Fruit fly (Drosophila melanogaster) whole organism, embryonic: Measurements from ENCODE around the gene CG3198.

ENCODE experiments used
- Bgb ChIP-seq: fragments of 200-800 bp; sonication (Bioruptor generic); IDR thresholded peaks from 2 replicates; pipeline ENCODE4 v1.3.6; 2022; ENCODE audit warnings: missing biosample characterization, missing genetic modification characterization; ENCODE audit not compliant: partially characterized antibody
- CG10267 ChIP-seq: fragments of 200-800 bp; sonication (Bioruptor generic); optimal IDR thresholded peaks from 2 replicates; lab custom pipeline; 2018; ENCODE audit warnings: missing biosample characterization, mild to moderate bottlenecking, missing genetic modification characterization, moderate library complexity
- CG10565 ChIP-seq: fragments of 200-800 bp; sonication (Bioruptor generic); optimal IDR thresholded peaks from 3 replicates; lab custom pipeline; 2016; ENCODE audit warnings: missing biosample characterization, mild to moderate bottlenecking, missing genetic modification characterization
- CG12391 ChIP-seq: fragments of 200-800 bp; sonication (Bioruptor generic); optimal IDR thresholded peaks from 3 replicates; lab custom pipeline; 2018; ENCODE audit warnings: missing biosample characterization, mild to moderate bottlenecking, missing genetic modification characterization, moderate library complexity
- CG12659 ChIP-seq: fragments of 200-800 bp; sonication (Bioruptor generic); optimal IDR thresholded peaks from 3 replicates; lab custom pipeline; 2017; ENCODE audit warnings: mild to moderate bottlenecking, missing biosample characterization, missing genetic modification reagents, missing genetic modification characterization
- CG13624 ChIP-seq: fragments of 200-800 bp; sonication (Bioruptor generic); optimal IDR thresholded peaks from 2 replicates; lab custom pipeline; 2016; ENCODE audit warnings: missing biosample characterization, missing genetic modification characterization
- CG14710 ChIP-seq: fragments of 200-800 bp; sonication (Bioruptor generic); optimal IDR thresholded peaks from 3 replicates; lab custom pipeline; 2019; ENCODE audit warnings: missing biosample characterization, mild to moderate bottlenecking, missing genetic modification characterization, moderate library complexity
- CG15601 ChIP-seq: fragments of 200-800 bp; sonication (Bioruptor generic); optimal IDR thresholded peaks from 3 replicates; lab custom pipeline; 2019; ENCODE audit warnings: missing biosample characterization, mild to moderate bottlenecking, missing genetic modification characterization, moderate library complexity
- CG1603 ChIP-seq: fragments of 200-800 bp; sonication (Bioruptor generic); optimal IDR thresholded peaks from 2 replicates; lab custom pipeline; 2019; ENCODE audit warnings: missing biosample characterization, mild to moderate bottlenecking, missing genetic modification characterization, moderate library complexity
- CG17361 ChIP-seq: fragments of 200-800 bp; sonication (Bioruptor generic); IDR thresholded peaks from 3 replicates; pipeline ENCODE4 v1.3.6; 2022; ENCODE audit warnings: missing biosample characterization, missing genetic modification characterization
- CG2116 ChIP-seq: fragments of 200-800 bp; sonication (Bioruptor generic); optimal IDR thresholded peaks from 3 replicates; lab custom pipeline; 2018; ENCODE audit warnings: missing biosample characterization, mild to moderate bottlenecking, missing genetic modification characterization
- CG30020 ChIP-seq: fragments of 200-800 bp; optimal IDR thresholded peaks from 2 replicates; lab custom pipeline; 2019; ENCODE audit warnings: missing biosample characterization, mild to moderate bottlenecking, missing genetic modification characterization, moderate library complexity
- CG31441 ChIP-seq: fragments of 200-800 bp; sonication (Bioruptor generic); IDR thresholded peaks from 2 replicates; pipeline ENCODE4 v1.3.6; 2022; ENCODE audit warnings: missing biosample characterization, missing genetic modification characterization
- CG6854 ChIP-seq: fragments of 200-800 bp; sonication (Bioruptor generic); optimal IDR thresholded peaks from 3 replicates; lab custom pipeline; 2017; ENCODE audit warnings: missing biosample characterization, mild to moderate bottlenecking, missing genetic modification characterization
- CG7987 ChIP-seq: fragments of 200-800 bp; sonication (Bioruptor generic); optimal IDR thresholded peaks from 2 replicates; lab custom pipeline; 2018; ENCODE audit warnings: missing biosample characterization, mild to moderate bottlenecking, missing genetic modification characterization, moderate library complexity
- CG8478 ChIP-seq: fragments of >200 bp; optimal IDR thresholded peaks from 2 replicates; lab custom pipeline; 2018
- CG9797 ChIP-seq: fragments of 200-800 bp; sonication (Bioruptor generic); optimal IDR thresholded peaks from 3 replicates; lab custom pipeline; 2018; ENCODE audit warnings: missing biosample characterization, mild to moderate bottlenecking, missing genetic modification characterization
- Dref ChIP-seq: fragments of 200-800 bp; sonication (Bioruptor generic); IDR thresholded peaks from 2 replicates; pipeline ENCODE4 v1.3.6; 2022; ENCODE audit warnings: missing biosample characterization, missing genetic modification characterization
- Drgx ChIP-seq: fragments of 200-800 bp; sonication (Bioruptor generic); IDR thresholded peaks from 2 replicates; pipeline ENCODE4 v1.3.6; 2022; ENCODE audit warnings: missing biosample characterization, missing genetic modification characterization
- Fer3 ChIP-seq: fragments of 200-800 bp; sonication (Bioruptor generic); optimal IDR thresholded peaks from 2 replicates; lab custom pipeline; 2018; ENCODE audit warnings: missing biosample characterization, mild to moderate bottlenecking, missing genetic modification characterization, moderate library complexity
- Hr51 ChIP-seq, 2 experiments: fragments of 200-800 bp; sonication (Bioruptor generic); optimal IDR thresholded peaks; 2 replicates in 1 of 2; 3 replicates in 1 of 2; lab custom pipeline; 2016 to 2018; ENCODE audit warnings: missing biosample characterization in 2 of 2, missing genetic modification characterization in 2 of 2, mild to moderate bottlenecking in 1 of 2, moderate library complexity in 1 of 2
- Jarid2 ChIP-seq: fragments of 200-800 bp; sonication (Bioruptor generic); optimal IDR thresholded peaks from 3 replicates; lab custom pipeline; 2017; ENCODE audit warnings: mild to moderate bottlenecking, missing biosample characterization, missing genetic modification reagents, missing genetic modification characterization
- MBD-R2 ChIP-seq: fragments of 200-800 bp; sonication (Bioruptor generic); IDR thresholded peaks from 2 replicates; pipeline ENCODE4 v1.3.6; 2022; ENCODE audit warnings: missing biosample characterization, missing genetic modification characterization
- Med ChIP-seq: fragments of 200-800 bp; sonication (Bioruptor generic); peaks from one replicate; lab custom pipeline; 2016; ENCODE audit warnings: missing biosample characterization, missing genetic modification characterization, mild to moderate bottlenecking, inconsistent platforms, moderate library complexity
- NFAT ChIP-seq: fragments of 200-800 bp; sonication (Bioruptor generic); IDR thresholded peaks from 2 replicates; pipeline ENCODE4 v1.3.6; 2022; ENCODE audit warnings: missing biosample characterization, missing genetic modification characterization
- Ptx1 ChIP-seq: fragments of 200-800 bp; sonication (Bioruptor generic); IDR thresholded peaks from 2 replicates; pipeline ENCODE4 v1.3.6; 2022; ENCODE audit warnings: missing biosample characterization, missing genetic modification characterization
- Scr ChIP-seq: fragments of 200-800 bp; sonication (Bioruptor generic); IDR thresholded peaks from 2 replicates; pipeline ENCODE4 v1.3.6; 2022; ENCODE audit warnings: missing biosample characterization, missing genetic modification characterization; ENCODE audit not compliant: partially characterized antibody
- Sin3A ChIP-seq: fragments of >200 bp; optimal IDR thresholded peaks from 2 replicates; lab custom pipeline; 2018
- Spps ChIP-seq: fragments of 200-800 bp; sonication (Bioruptor generic); optimal IDR thresholded peaks from 2 replicates; lab custom pipeline; 2018; ENCODE audit warnings: missing biosample characterization, mild to moderate bottlenecking, missing genetic modification characterization
- Xrp1 ChIP-seq: fragments of 200-800 bp; sonication (Bioruptor generic); IDR thresholded peaks from 2 replicates; pipeline ENCODE4 v1.3.6; 2022; ENCODE audit warnings: missing biosample characterization, missing genetic modification characterization
- YL-1 ChIP-seq: fragments of 200-800 bp; sonication (Bioruptor generic); optimal IDR thresholded peaks from 3 replicates; lab custom pipeline; 2017; ENCODE audit warnings: missing biosample characterization, mild to moderate bottlenecking, missing genetic modification characterization
- abd-A ChIP-seq: fragments of 200-800 bp; sonication (Bioruptor generic); optimal IDR thresholded peaks from 3 replicates; lab custom pipeline; 2019; ENCODE audit warnings: missing biosample characterization, mild to moderate bottlenecking, missing genetic modification characterization, moderate library complexity
- bab2 ChIP-seq: fragments of 200-800 bp; sonication (Bioruptor generic); optimal IDR thresholded peaks from 2 replicates; lab custom pipeline; 2016; ENCODE audit warnings: missing biosample characterization, missing genetic modification characterization
- exex ChIP-seq: fragments of 200-800 bp; sonication (Bioruptor generic); optimal IDR thresholded peaks from 4 replicates; lab custom pipeline; 2018; ENCODE audit warnings: missing biosample characterization, mild to moderate bottlenecking, missing genetic modification characterization, moderate library complexity
- gem ChIP-seq: fragments of 200-800 bp; sonication (Bioruptor generic); optimal IDR thresholded peaks from 2 replicates; lab custom pipeline; 2019; ENCODE audit warnings: missing biosample characterization, mild to moderate bottlenecking, missing genetic modification characterization, moderate library complexity
- gfzf ChIP-seq: fragments of 200-800 bp; sonication (Bioruptor generic); optimal IDR thresholded peaks from 2 replicates; lab custom pipeline; 2016; ENCODE audit warnings: missing biosample characterization, mild to moderate bottlenecking, missing genetic modification characterization, moderate library complexity
- ind ChIP-seq: fragments of 200-800 bp; sonication (Bioruptor generic); optimal IDR thresholded peaks from 3 replicates; lab custom pipeline; 2016; ENCODE audit warnings: missing biosample characterization, missing genetic modification characterization
- lab ChIP-seq: fragments of 200-800 bp; sonication (Bioruptor generic); optimal IDR thresholded peaks from 3 replicates; lab custom pipeline; 2017; ENCODE audit warnings: missing biosample characterization, missing genetic modification characterization, mild to moderate bottlenecking, moderate library complexity, missing genetic modification reagents
- mirr ChIP-seq: fragments of 200-800 bp; sonication (Bioruptor generic); optimal IDR thresholded peaks from 3 replicates; lab custom pipeline; 2018; ENCODE audit warnings: missing biosample characterization, mild to moderate bottlenecking, missing genetic modification characterization
- pb ChIP-seq: fragments of 200-800 bp; sonication (Bioruptor generic); optimal IDR thresholded peaks from 3 replicates; lab custom pipeline; 2016; ENCODE audit warnings: missing biosample characterization, missing genetic modification characterization
- pzg ChIP-seq: fragments of 200-800 bp; sonication (Bioruptor generic); optimal IDR thresholded peaks from 3 replicates; lab custom pipeline; 2018; ENCODE audit warnings: missing biosample characterization, mild to moderate bottlenecking, missing genetic modification characterization, moderate library complexity
- sens ChIP-seq: fragments of 200-800 bp; sonication (Bioruptor generic); peaks from one replicate; lab custom pipeline; 2016; ENCODE audit warnings: missing biosample characterization, missing genetic modification characterization
- stwl ChIP-seq: fragments of 200-800 bp; sonication (Bioruptor generic); optimal IDR thresholded peaks from 3 replicates; lab custom pipeline; 2018; ENCODE audit warnings: missing biosample characterization, mild to moderate bottlenecking, missing genetic modification characterization, moderate library complexity
- tin ChIP-seq: fragments of 200-800 bp; sonication (Bioruptor generic); optimal IDR thresholded peaks from 3 replicates; lab custom pipeline; 2016; ENCODE audit warnings: missing biosample characterization, missing genetic modification characterization
- trem ChIP-seq: fragments of 200-800 bp; optimal IDR thresholded peaks from 3 replicates; lab custom pipeline; 2019; ENCODE audit warnings: missing biosample characterization, mild to moderate bottlenecking, missing genetic modification characterization, moderate library complexity
- ttk ChIP-seq: fragments of 200-800 bp; sonication (Bioruptor generic); IDR thresholded peaks from 2 replicates; pipeline ENCODE4 v2.1.2; 2022; ENCODE audit warnings: missing biosample characterization, missing genetic modification characterization
- twi ChIP-seq: fragments of 200-800 bp; optimal IDR thresholded peaks from 2 replicates; lab custom pipeline; 2019; ENCODE audit warnings: missing biosample characterization, mild to moderate bottlenecking, missing genetic modification characterization, moderate library complexity
- unc-4 ChIP-seq: fragments of 200-800 bp; sonication (Bioruptor generic); IDR thresholded peaks from 2 replicates; pipeline ENCODE4 v1.3.6; 2022; ENCODE audit warnings: missing biosample characterization, missing genetic modification characterization; ENCODE audit not compliant: partially characterized antibody
- zen ChIP-seq: fragments of 200-800 bp; sonication (Bioruptor generic); optimal IDR thresholded peaks from 3 replicates; lab custom pipeline; 2018; ENCODE audit warnings: missing biosample characterization, mild to moderate bottlenecking, missing genetic modification characterization, moderate library complexity
- zf30C ChIP-seq: fragments of 200-800 bp; sonication (Bioruptor generic); optimal IDR thresholded peaks from 3 replicates; lab custom pipeline; 2018; ENCODE audit warnings: missing biosample characterization, mild to moderate bottlenecking, missing genetic modification characterization

The CG3198 gene

DNA sequence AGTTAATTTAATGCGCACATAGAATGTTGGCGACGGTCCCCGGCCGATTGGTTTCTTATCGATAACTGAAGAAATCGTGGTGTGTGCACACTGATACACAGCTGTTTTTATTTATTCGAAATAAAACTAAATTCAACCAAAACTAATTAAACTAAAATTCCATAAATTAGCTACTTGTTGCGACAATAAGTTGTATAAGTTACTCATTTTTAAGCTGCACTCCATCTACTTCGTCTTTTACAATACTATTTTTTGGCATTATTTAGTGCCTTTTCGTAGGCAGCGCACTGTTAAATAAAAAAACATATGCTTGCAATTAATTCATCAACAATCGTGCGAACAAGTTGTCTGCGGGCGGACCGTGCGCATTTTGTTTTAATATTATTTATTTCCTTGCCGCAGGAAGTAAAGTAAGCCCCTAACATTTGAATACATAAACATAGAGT, 12.4 kb downstream of the CG3198 start, which contains the start of the genes CG3224 and Ctr1A:
TSS of gene CG3224 (minus strand) at position 71 of the 446 bp plus-strand sequence.
TSS of gene Ctr1A (plus strand) at position 256 of the 446 bp plus-strand sequence.
- TF ChIP-seq CG10565 (GFP tag; lab: Kevin White, UChicago), result no peak
- TF ChIP-seq zen (tag; lab: Kevin White, UChicago), result peak; percentile 22
- peak; percentile 20 for TF ChIP-seq Sin3A (lab: Kevin White, UChicago)
- peak; percentile 19 for TF ChIP-seq CG15601 (tag; lab: Kevin White, UChicago)
- peak; percentile 5 for TF ChIP-seq gem (tag; lab: Kevin White, UChicago)
- TF ChIP-seq abd-A (tag; lab: Kevin White, UChicago), result peak; percentile 62
- TF ChIP-seq Scr, result peak; percentile 45
- peak; percentile 31 for TF ChIP-seq CG1603 (tag; lab: Kevin White, UChicago)
- TF ChIP-seq CG30020 (tag; lab: Kevin White, UChicago), result peak; percentile 18
- TF ChIP-seq Med (GFP tag; lab: Kevin White, UChicago), result peak; percentile 74
- TF ChIP-seq Fer3 (tag; lab: Kevin White, UChicago), result no peak
- TF ChIP-seq bab2 (GFP tag; lab: Kevin White, UChicago), result no peak
- TF ChIP-seq Jarid2 (GFP tag; lab: Kevin White, UChicago), result peak; percentile 13
- TF ChIP-seq twi, result peak; percentile 72
- TF ChIP-seq MBD-R2 (GFP tag; lab: Robert Waterston, UW), result peak; percentile 33; the same call in 1 of the 2 replicates
- peak; percentile 50 for TF ChIP-seq CG12659
- TF ChIP-seq gfzf, result peak; percentile 80
- TF ChIP-seq CG31441 (GFP tag; lab: Robert Waterston, UW), result 0 out of 2 replicates have a peak, but pooled peaks have one; percentile 16
- TF ChIP-seq pzg, result peak; percentile 59
- TF ChIP-seq NFAT, result no peak
- TF ChIP-seq CG7987, result no peak
- TF ChIP-seq exex (tag; lab: Kevin White, UChicago), result peak; percentile 24
- no peak for TF ChIP-seq ind
- TF ChIP-seq lab (GFP tag; lab: Kevin White, UChicago), result peak; percentile 13
- peak; percentile 54; the same call in 1 of the 2 replicates for TF ChIP-seq unc-4 (GFP tag; lab: Robert Waterston, UW)
- peak; percentile 55 for TF ChIP-seq CG2116 (GFP tag; lab: Kevin White, UChicago)
- TF ChIP-seq CG17361, result peak; percentile 21; the same call in 1 of the 3 replicates
- no peak for TF ChIP-seq pb (GFP tag; lab: Kevin White, UChicago)
- no peak for TF ChIP-seq tin (GFP tag; lab: Kevin White, UChicago)
- TF ChIP-seq mirr (GFP tag; lab: Kevin White, UChicago), result peak; percentile 12
- TF ChIP-seq CG6854 (GFP tag; lab: Kevin White, UChicago), result no peak
- no peak for TF ChIP-seq Xrp1 (GFP tag; lab: Robert Waterston, UW)
- peak; percentile 51 for TF ChIP-seq CG13624 (GFP tag; lab: Kevin White, UChicago)
- peak; percentile 33; the same call in 1 of the 2 replicates for TF ChIP-seq Bgb (GFP tag; lab: Robert Waterston, UW)
- peak; percentile 100 for TF ChIP-seq CG14710 (tag; lab: Kevin White, UChicago)
- no peak for TF ChIP-seq Drgx
- no peak for TF ChIP-seq Ptx1 (GFP tag; lab: Robert Waterston, UW)
- peak; percentile 23 for TF ChIP-seq zf30C
- TF ChIP-seq CG9797, result peak; percentile 69
- TF ChIP-seq ttk, result no peak
- peak in 1 of 2 experiments; percentile 17 for TF ChIP-seq Hr51 (GFP tag; optimal IDR thresholded peaks at IDR 0.05; lab: Kevin White, UChicago)
- peak; percentile 32 for TF ChIP-seq sens (GFP tag; lab: Kevin White, UChicago)
- TF ChIP-seq stwl, result peak; percentile 51
- peak; percentile 18 for TF ChIP-seq CG12391 (tag; lab: Kevin White, UChicago)
- TF ChIP-seq CG8478 (lab: Kevin White, UChicago), result no peak
- TF ChIP-seq Dref, result peak; percentile 69
- TF ChIP-seq CG10267, result peak; percentile 69
- TF ChIP-seq YL-1, result peak; percentile 64
- no peak for TF ChIP-seq Spps
- peak; percentile 76 for TF ChIP-seq trem (tag; lab: Kevin White, UChicago)
